Worm (Caenorhabditis elegans) whole organism, early embryonic: ENCODE measurements around the gene C54H2.4.

Experiments used
- B0310.2 ChIP-seq: sonication (generic microtip); optimal IDR thresholded peaks from 2 replicates; lab custom pipeline; 2016; ENCODE audit warnings: mild to moderate bottlenecking, missing genetic modification characterization, missing compliant biosample characterization
- F13C5.2 ChIP-seq: sonication (generic microtip); optimal IDR thresholded peaks from 2 replicates; lab custom pipeline; 2017; ENCODE audit warnings: mild to moderate bottlenecking, missing genetic modification characterization, inconsistent platforms, missing compliant biosample characterization
- aly-1 ChIP-seq: sonication (generic microtip); optimal IDR thresholded peaks from 2 replicates; lab custom pipeline; 2016; ENCODE audit warnings: missing genetic modification characterization, missing compliant biosample characterization
- ama-1 ChIP-seq: fragments of 150-350 bp; optimal IDR thresholded peaks from 2 replicates; lab custom pipeline; 2014
- ets-7 ChIP-seq: sonication (generic microtip); optimal IDR thresholded peaks from 2 replicates; lab custom pipeline; 2016; ENCODE audit warnings: missing genotype, missing genetic modification characterization, missing compliant biosample characterization
- flt-1 ChIP-seq: fragments of 200-800 bp; sonication (Bioruptor generic); IDR thresholded peaks from 2 replicates; pipeline ENCODE4 v1.3.6; 2022; ENCODE audit warnings: missing genetic modification characterization, missing compliant biosample characterization
- hmbx-1 ChIP-seq: sonication (generic microtip); optimal IDR thresholded peaks from 2 replicates; lab custom pipeline; 2016; ENCODE audit warnings: mild to moderate bottlenecking, missing genetic modification characterization, missing compliant biosample characterization
- hnd-1 ChIP-seq: sonication (generic microtip); optimal IDR thresholded peaks from 2 replicates; lab custom pipeline; 2016; ENCODE audit warnings: missing genetic modification characterization, missing compliant biosample characterization
- pes-1 ChIP-seq: fragments of 200-800 bp; sonication (Bioruptor generic); IDR thresholded peaks from 2 replicates; pipeline ENCODE4 v1.3.6; 2022; ENCODE audit warnings: missing genetic modification reagents, missing genetic modification characterization, missing compliant biosample characterization
- scrt-1 ChIP-seq: fragments of 200-800 bp; sonication (Bioruptor generic); IDR thresholded peaks from 2 replicates; pipeline ENCODE4 v1.3.6; 2022; ENCODE audit warnings: missing genetic modification characterization, missing compliant biosample characterization
- sea-1 ChIP-seq: fragments of 200-800 bp; sonication (Bioruptor generic); conservative IDR thresholded peaks from 2 replicates; pipeline ENCODE4 v1.3.6; 2022; ENCODE audit warnings: missing genetic modification characterization, missing compliant biosample characterization
- tbx-11 ChIP-seq: fragments of 200-800 bp; sonication (Bioruptor generic); IDR thresholded peaks from 2 replicates; pipeline ENCODE4 v1.3.6; 2022; ENCODE audit warnings: missing genetic modification characterization, missing compliant biosample characterization
- tbx-37 ChIP-seq: fragments of 200-800 bp; sonication (Bioruptor generic); conservative IDR thresholded peaks from 2 replicates; pipeline ENCODE4 v1.3.6; 2022; ENCODE audit warnings: missing genetic modification reagents, missing genetic modification characterization, missing compliant biosample characterization
- tra-4 ChIP-seq: sonication (generic microtip); optimal IDR thresholded peaks from 2 replicates; lab custom pipeline; 2017; ENCODE audit warnings: missing genetic modification characterization, missing compliant biosample characterization

DNA sequence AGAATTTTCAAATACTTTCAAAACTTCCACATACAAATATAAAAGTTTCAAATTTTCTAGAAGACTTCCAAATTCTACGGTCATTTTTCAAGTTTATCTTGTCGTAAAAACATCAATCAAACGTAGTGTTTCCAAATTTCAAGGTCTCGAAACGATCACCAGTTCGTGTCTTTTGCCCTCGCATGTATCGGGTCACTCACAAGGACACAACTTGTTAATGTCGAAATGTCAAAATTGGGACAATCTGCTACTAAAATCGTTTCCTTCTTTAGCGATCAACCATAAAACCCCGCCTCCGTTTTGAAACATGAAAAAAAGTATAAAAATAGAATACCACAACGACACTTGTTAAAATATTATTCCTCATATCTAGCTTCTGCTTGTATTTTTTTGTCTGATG is 32.9 kb upstream of the C54H2.4 start:
- TF ChIP-seq scrt-1 (GFP tag; lab: Robert Waterston, UW) (no peak), tra-4 (tag; lab: Kevin White, UChicago) (no peak), sea-1 (GFP tag; lab: Robert Waterston, UW) (no peak), ama-1 (lab: Kevin White, UChicago) (no peak), hmbx-1 (no peak), B0310.2 (tag; lab: Kevin White, UChicago) (no peak), tbx-37 (no peak), aly-1 (tag; lab: Kevin White, UChicago) (no peak), hnd-1 (tag; lab: Kevin White, UChicago) (no peak), ets-7 (tag; lab: Kevin White, UChicago) (no peak), tbx-11 (no peak), flt-1 (GFP tag; lab: Robert Waterston, UW) (no peak), pes-1 (GFP tag; lab: Robert Waterston, UW) (no peak), F13C5.2 (tag; lab: Kevin White, UChicago) (no peak)
